Worm (Caenorhabditis elegans) whole organism, L2 larva: ENCODE results near the gene dsl-7.

Experiments
- C34F6.9 ChIP-seq: fragments of 150-350 bp; optimal IDR thresholded peaks from 2 replicates; lab custom pipeline; 2014; ENCODE audit warnings: missing biosample characterization, missing genetic modification characterization
- F13H6.1 ChIP-seq: sonication (generic microtip); optimal IDR thresholded peaks from 2 replicates; lab custom pipeline; 2016; ENCODE audit warnings: missing genetic modification characterization, missing compliant biosample characterization
- Y55F3AM.14 ChIP-seq: fragments of 200-800 bp; sonication (Bioruptor generic); optimal IDR thresholded peaks from 2 replicates; lab custom pipeline; 2018; ENCODE audit warnings: mild to moderate bottlenecking, missing genetic modification characterization, missing compliant biosample characterization
- ZK546.5 ChIP-seq: sonication (generic microtip); optimal IDR thresholded peaks from 2 replicates; lab custom pipeline; 2017; ENCODE audit warnings: missing biosample characterization, missing genetic modification characterization
- alr-1 ChIP-seq: fragments of 150-350 bp; optimal IDR thresholded peaks from 2 replicates; lab custom pipeline; 2014; ENCODE audit warnings: missing biosample characterization, missing genetic modification characterization
- ama-1 ChIP-seq: fragments of 150-350 bp; optimal IDR thresholded peaks from 2 replicates; lab custom pipeline; 2018; ENCODE audit warnings: inconsistent platforms
- blmp-1 ChIP-seq: sonication (generic microtip); optimal IDR thresholded peaks from 2 replicates; lab custom pipeline; 2017; ENCODE audit warnings: missing genetic modification characterization, mild to moderate bottlenecking, missing compliant biosample characterization, antibody characterized with exemption, moderate library complexity; ENCODE audit not compliant: insufficient read depth
- ceh-82 ChIP-seq: fragments of 150-350 bp; optimal IDR thresholded peaks from 2 replicates; lab custom pipeline; 2014; ENCODE audit warnings: missing biosample characterization, missing genetic modification characterization
- crh-2 ChIP-seq: sonication (generic microtip); optimal IDR thresholded peaks from 2 replicates; lab custom pipeline; 2017; ENCODE audit warnings: missing biosample characterization, missing genetic modification characterization
- dmd-4 ChIP-seq: sonication (generic microtip); optimal IDR thresholded peaks from 2 replicates; lab custom pipeline; 2017; ENCODE audit warnings: missing biosample characterization, missing genetic modification characterization
- egl-27 ChIP-seq: sonication (generic microtip); optimal IDR thresholded peaks from 3 replicates; lab custom pipeline; 2017; ENCODE audit warnings: missing biosample characterization, missing genetic modification reagents, missing genetic modification characterization
- elt-1 ChIP-seq: fragments of 150-350 bp; optimal IDR thresholded peaks from 2 replicates; lab custom pipeline; 2014; ENCODE audit warnings: missing biosample characterization, missing genetic modification characterization
- elt-3 ChIP-seq: sonication (generic microtip); optimal IDR thresholded peaks from 2 replicates; lab custom pipeline; 2017; ENCODE audit warnings: missing biosample characterization, missing genetic modification characterization
- fos-1 ChIP-seq: fragments of 150-350 bp; optimal IDR thresholded peaks from 2 replicates; lab custom pipeline; 2014; ENCODE audit warnings: missing biosample characterization, missing genetic modification characterization
- lin-11 ChIP-seq: fragments of 150-350 bp; sonication (generic microtip); optimal IDR thresholded peaks from 2 replicates; lab custom pipeline; 2014; ENCODE audit warnings: missing biosample characterization, missing genetic modification characterization, inconsistent platforms, mixed read lengths
- lin-39 ChIP-seq: fragments of 150-350 bp; optimal IDR thresholded peaks from 2 replicates; lab custom pipeline; 2014; ENCODE audit warnings: missing biosample characterization, missing genetic modification reagents, missing genetic modification characterization
- lsy-2 ChIP-seq, 2 experiments: fragments of 150-350 bp in 1 of 2; sonication (generic microtip) in 1 of 2; optimal IDR thresholded peaks; 2 replicates each; lab custom pipeline; 2014 to 2017; ENCODE audit warnings: missing biosample characterization in 2 of 2, missing genetic modification characterization in 2 of 2
- mab-5 ChIP-seq: fragments of 150-350 bp; optimal IDR thresholded peaks from 2 replicates; lab custom pipeline; 2014; ENCODE audit warnings: missing biosample characterization, missing genetic modification characterization
- mbf-1 ChIP-seq: sonication (generic microtip); optimal IDR thresholded peaks from 2 replicates; lab custom pipeline; 2017; ENCODE audit warnings: missing biosample characterization, missing genetic modification characterization
- nhr-11 ChIP-seq: fragments of 150-350 bp; optimal IDR thresholded peaks from 2 replicates; lab custom pipeline; 2014; ENCODE audit warnings: missing biosample characterization, missing genetic modification characterization
- nhr-12 ChIP-seq: fragments of 150-350 bp; optimal IDR thresholded peaks from 2 replicates; lab custom pipeline; 2014; ENCODE audit warnings: missing biosample characterization, missing genetic modification characterization
- nhr-21 ChIP-seq: fragments of 150-350 bp; optimal IDR thresholded peaks from 2 replicates; lab custom pipeline; 2014; ENCODE audit warnings: missing biosample characterization, missing genetic modification characterization
- nhr-23 ChIP-seq: fragments of 150-350 bp; optimal IDR thresholded peaks from 2 replicates; lab custom pipeline; 2014; ENCODE audit warnings: missing biosample characterization, missing genetic modification reagents, missing genetic modification characterization
- nhr-237 ChIP-seq: fragments of 150-350 bp; optimal IDR thresholded peaks from 2 replicates; lab custom pipeline; 2014; ENCODE audit warnings: missing biosample characterization, missing genetic modification characterization
- nhr-77 ChIP-seq: fragments of 150-350 bp; optimal IDR thresholded peaks from 2 replicates; lab custom pipeline; 2014; ENCODE audit warnings: missing biosample characterization, missing genetic modification characterization
- peb-1 ChIP-seq: fragments of 150-350 bp; optimal IDR thresholded peaks from 2 replicates; lab custom pipeline; 2014; ENCODE audit warnings: missing biosample characterization, missing genetic modification characterization
- skn-1 ChIP-seq: sonication (generic microtip); optimal IDR thresholded peaks from 2 replicates; lab custom pipeline; 2017; ENCODE audit warnings: missing biosample characterization, missing genetic modification characterization
- sma-3 ChIP-seq: sonication (generic microtip); optimal IDR thresholded peaks from 2 replicates; lab custom pipeline; 2016; ENCODE audit warnings: missing genetic modification reagents, missing genetic modification characterization, missing compliant biosample characterization
- sma-9 ChIP-seq, 2 experiments: fragments of 150-350 bp in 1 of 2; sonication (generic microtip) in 1 of 2; optimal IDR thresholded peaks; 2 replicates each; lab custom pipeline; 2014 to 2016; ENCODE audit warnings: missing genetic modification characterization in 2 of 2, mild to moderate bottlenecking in 1 of 2, missing biosample characterization in 1 of 2, missing compliant biosample characterization in 1 of 2, missing genetic modification reagents in 1 of 2, moderate library complexity in 1 of 2
- snpc-4 ChIP-seq: fragments of 150-350 bp; optimal IDR thresholded peaks from 2 replicates; lab custom pipeline; 2014; ENCODE audit warnings: missing biosample characterization, missing genetic modification characterization
- unc-39 ChIP-seq: fragments of 150-350 bp; optimal IDR thresholded peaks from 2 replicates; lab custom pipeline; 2014; ENCODE audit warnings: missing biosample characterization, missing genetic modification characterization
- unc-55 ChIP-seq: fragments of 150-350 bp; sonication (generic microtip); optimal IDR thresholded peaks from 3 replicates; lab custom pipeline; 2014; ENCODE audit warnings: missing biosample characterization, missing genetic modification reagents, missing genetic modification characterization
- unc-62 ChIP-seq: fragments of 150-350 bp; optimal IDR thresholded peaks from 2 replicates; lab custom pipeline; 2014; ENCODE audit warnings: missing biosample characterization, missing genetic modification reagents, missing genetic modification characterization
- zag-1 ChIP-seq: fragments of 150-350 bp; optimal IDR thresholded peaks from 2 replicates; lab custom pipeline; 2014; ENCODE audit warnings: missing biosample characterization, missing genetic modification characterization
- ztf-1 ChIP-seq: fragments of 200-800 bp; sonication (Bioruptor generic); conservative IDR thresholded peaks from 2 replicates; pipeline ENCODE4 v1.3.6; 2022; ENCODE audit warnings: missing genetic modification characterization, missing compliant biosample characterization
- ztf-4 ChIP-seq: fragments of 150-350 bp; optimal IDR thresholded peaks from 2 replicates; lab custom pipeline; 2014; ENCODE audit warnings: missing biosample characterization, missing genetic modification characterization

The dsl-7 gene

ce11 chrV:12987061-12987460 is 5.9 kb upstream of the dsl-7 start, which contains the start of gene shw-3:
Gene shw-3, minus strand, starts transcription at chrV:12987161.
- no peak for TF ChIP-seq ceh-82 (tag; lab: Kevin White, UChicago)
- TF ChIP-seq, all 48 proteins: peak for 0

- TF ChIP-seq nhr-21 (tag; lab: Kevin White, UChicago) (no peak), ztf-1 (no peak), lin-39 (tag; lab: Kevin White, UChicago) (no peak), ZK546.5 (tag; lab: Kevin White, UChicago) (no peak), mab-5 (tag; lab: Kevin White, UChicago) (no peak), unc-62 (GFP tag; lab: Kevin White, UChicago) (no peak)
Measured at ce11 chrV:12988256-12988655, 4.7 kb upstream of the dsl-7 start, which contains the start of gene F15B9.8. Gene F15B9.8, plus strand, starts transcription at chrV:12988556.

- no peak for TF ChIP-seq peb-1 (tag; lab: Kevin White, UChicago)
- TF ChIP-seq unc-39 (tag; lab: Kevin White, UChicago): no peak
- TF ChIP-seq snpc-4 (tag; lab: Kevin White, UChicago): no peak
- TF ChIP-seq lsy-2 (tag; optimal IDR thresholded peaks at IDR 0.05; lab: Kevin White, UChicago): no peak
Measured at ce11 chrV:12995269-12995668, 2.3 kb downstream of the dsl-7 start, which contains the start of gene far-5. Gene far-5, plus strand, starts transcription at chrV:12995569.

- TF ChIP-seq nhr-21 (tag; lab: Kevin White, UChicago) (no peak), snpc-4 (tag; lab: Kevin White, UChicago) (no peak), lin-11 (tag; lab: Kevin White, UChicago) (no peak), fos-1 (tag; lab: Kevin White, UChicago) (no peak), C34F6.9 (tag; lab: Kevin White, UChicago) (no peak), ZK546.5 (tag; lab: Kevin White, UChicago) (no peak), nhr-12 (tag; lab: Kevin White, UChicago) (no peak), blmp-1 (tag; lab: Kevin White, UChicago) (no peak), ztf-1 (no peak), peb-1 (tag; lab: Kevin White, UChicago) (no peak), F13H6.1 (tag; lab: Kevin White, UChicago) (no peak), nhr-11 (no peak), dmd-4 (no peak), ama-1 (lab: Kevin White, UChicago) (no peak), ztf-4 (tag; lab: Kevin White, UChicago) (no peak), sma-9 (GFP tag; optimal IDR thresholded peaks at IDR 0.05; lab: Kevin White, UChicago) (no peak), sma-9 (tag; optimal IDR thresholded peaks at IDR 0.05; lab: Kevin White, UChicago) (no peak), nhr-237 (tag; lab: Kevin White, UChicago) (no peak), elt-3 (no peak)
Measured at ce11 chrV:12997422-12997821, 4.5 kb downstream of the dsl-7 start, which contains the start of gene far-3. Gene far-3, minus strand, starts transcription at chrV:12997522.

- TF ChIP-seq nhr-21 (tag; lab: Kevin White, UChicago) (no peak), ama-1 (lab: Kevin White, UChicago) (no peak), crh-2 (tag; lab: Kevin White, UChicago) (no peak), fos-1 (tag; lab: Kevin White, UChicago) (no peak), nhr-12 (tag; lab: Kevin White, UChicago) (no peak), unc-39 (tag; lab: Kevin White, UChicago) (no peak), mbf-1 (tag; lab: Kevin White, UChicago) (no peak), Y55F3AM.14 (GFP tag; lab: Kevin White, UChicago) (no peak), elt-1 (tag; lab: Kevin White, UChicago) (no peak), ztf-4 (tag; lab: Kevin White, UChicago) (no peak)
- TF ChIP-seq, all 48 proteins: peak for 0
Measured at ce11 chrV:12999559-12999958, 6.6 kb downstream of the dsl-7 start, which contains the start of gene far-4. Gene far-4, minus strand, starts transcription at chrV:12999659.

ce11 chrV:13000068-13000467 is 7.1 kb downstream of the dsl-7 start:
- TF ChIP-seq zag-1 (tag; lab: Kevin White, UChicago): no peak
- no peak for TF ChIP-seq nhr-77 (tag; lab: Kevin White, UChicago)
- TF ChIP-seq egl-27 (tag; lab: Kevin White, UChicago): no peak
- no peak for TF ChIP-seq unc-55 (GFP tag; lab: Kevin White, UChicago)
- no peak for TF ChIP-seq sma-9 (GFP tag; optimal IDR thresholded peaks at IDR 0.05; lab: Kevin White, UChicago)
- TF ChIP-seq sma-9 (tag; optimal IDR thresholded peaks at IDR 0.05; lab: Kevin White, UChicago): no peak
- no peak for TF ChIP-seq ztf-4 (tag; lab: Kevin White, UChicago)
- TF ChIP-seq elt-3: no peak
- no peak for TF ChIP-seq fos-1 (tag; lab: Kevin White, UChicago)
- no peak for TF ChIP-seq nhr-23
- no peak for TF ChIP-seq blmp-1 (tag; lab: Kevin White, UChicago)
- no peak for TF ChIP-seq lin-39 (tag; lab: Kevin White, UChicago)
- no peak for TF ChIP-seq alr-1 (tag; lab: Kevin White, UChicago)
- no peak for TF ChIP-seq nhr-237 (tag; lab: Kevin White, UChicago)
- TF ChIP-seq lsy-2 (tag; optimal IDR thresholded peaks at IDR 0.05; lab: Kevin White, UChicago): no peak
- TF ChIP-seq peb-1 (tag; lab: Kevin White, UChicago): no peak
- no peak for TF ChIP-seq C34F6.9 (tag; lab: Kevin White, UChicago)
- TF ChIP-seq ama-1 (lab: Kevin White, UChicago): no peak
- TF ChIP-seq sma-3 (GFP tag; lab: Kevin White, UChicago): no peak
- no peak for TF ChIP-seq nhr-21 (tag; lab: Kevin White, UChicago)
- TF ChIP-seq skn-1 (tag; lab: Kevin White, UChicago): no peak
- TF ChIP-seq, all 48 proteins: peak for 0
